Worm (Caenorhabditis elegans): Measurements from ENCODE around the gene R102.10.

R102.10 gene

DNA sequence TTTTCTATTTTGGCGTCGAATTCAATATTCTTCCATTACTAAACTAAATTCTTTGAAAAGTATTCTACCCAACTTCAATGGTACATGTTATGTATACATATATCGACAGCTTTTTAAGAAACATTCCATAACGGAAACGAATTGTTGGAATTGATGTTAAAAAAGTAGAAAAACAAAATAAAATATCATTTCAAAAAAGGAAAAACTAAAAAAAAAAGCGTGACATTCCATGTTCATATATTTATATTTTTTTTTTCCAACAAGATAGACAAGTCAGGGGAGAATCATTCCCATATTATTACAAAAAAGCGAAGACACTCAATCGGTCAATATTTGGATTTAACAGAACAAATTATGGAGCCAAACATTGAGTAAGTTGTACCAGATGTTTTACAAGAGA, at the start of gene R102.10:
Gene R102.10 (plus strand): TSS at position 301 of the 400 bp plus-strand sequence.
- TF ChIP-seq vab-15 (tag; optimal IDR thresholded peaks at IDR 0.05), result no peak
- TF ChIP-seq lin-15B (tag; optimal IDR thresholded peaks at IDR 0.05), result no peak
- TF ChIP-seq ets-5 (GFP tag; IDR thresholded peaks at IDR 0.05), result no peak
- no peak for TF ChIP-seq C34B4.2 (tag; optimal IDR thresholded peaks at IDR 0.05)
- TF ChIP-seq efl-1 (optimal IDR thresholded peaks at IDR 0.05), result no peak
- no peak for TF ChIP-seq efl-1 (GFP tag; optimal IDR thresholded peaks at IDR 0.05 in 1 of 2)
- no peak for TF ChIP-seq nhr-71 (tag; optimal IDR thresholded peaks at IDR 0.05)
- no peak for TF ChIP-seq unc-86 (tag; optimal IDR thresholded peaks at IDR 0.05)
- TF ChIP-seq lin-14 (GFP tag; optimal IDR thresholded peaks at IDR 0.05), result no peak
- TF ChIP-seq grh-1 (GFP tag; IDR thresholded peaks at IDR 0.05), result no peak
- no peak for TF ChIP-seq pag-3 (tag; optimal IDR thresholded peaks at IDR 0.05; ENCODE audit: borderline replicate concordance, insufficient read depth)
- TF ChIP-seq pax-3 (tag; optimal IDR thresholded peaks at IDR 0.05), result no peak
- no peak for TF ChIP-seq aly-2 (tag; optimal IDR thresholded peaks at IDR 0.05)
- no peak for TF ChIP-seq ces-1 (GFP tag; optimal IDR thresholded peaks at IDR 0.05)
- no peak for TF ChIP-seq nhr-20 (tag; optimal IDR thresholded peaks at IDR 0.05)
- TF ChIP-seq ztf-11 (tag; optimal IDR thresholded peaks at IDR 0.05), result no peak
- TF ChIP-seq dsc-1 (tag; optimal IDR thresholded peaks at IDR 0.05), result no peak
- TF ChIP-seq ceh-63 (GFP tag; optimal IDR thresholded peaks at IDR 0.05), result no peak
- TF ChIP-seq ceh-8 (GFP tag; optimal IDR thresholded peaks at IDR 0.05), result no peak
- TF ChIP-seq unc-98 (GFP tag; IDR thresholded peaks at IDR 0.05), result no peak
- TF ChIP-seq zip-4 (GFP tag; optimal IDR thresholded peaks at IDR 0.05), result no peak

- TF ChIP-seq nhr-11 (tag; optimal IDR thresholded peaks at IDR 0.05) (no peak), elt-2 (tag; optimal IDR thresholded peaks at IDR 0.05) (peak; percentile 45)
Measured at ce11 chrIV:10656770-10657323, 48.4 kb upstream of the R102.10 start, which contains the start of gene K08C7.1. Gene K08C7.1, plus strand, starts transcription at chrIV:10656812.

ce11 chrIV:10661072-10661471, 44.2 kb upstream of the R102.10 start:
- TF ChIP-seq nhr-20 (tag; optimal IDR thresholded peaks at IDR 0.05) (no peak), lin-14 (GFP tag; optimal IDR thresholded peaks at IDR 0.05) (no peak), rnt-1 (tag; optimal IDR thresholded peaks at IDR 0.05) (no peak), ama-1 (optimal IDR thresholded peaks at IDR 0.05) (no peak), aha-1 (tag; optimal IDR thresholded peaks at IDR 0.05) (no peak), skn-1 (tag; optimal IDR thresholded peaks at IDR 0.05) (no peak), irx-1 (tag; optimal IDR thresholded peaks at IDR 0.05) (no peak)

ce11 chrIV:10661760-10662159, 43.5 kb upstream of the R102.10 start, which contains the start of gene fmo-1:
Gene fmo-1, plus strand, starts transcription at chrIV:10661857.
- TF ChIP-seq elt-2 (tag; optimal IDR thresholded peaks at IDR 0.05) (peak; percentile 23), sptf-1 (tag; optimal IDR thresholded peaks at IDR 0.05) (no peak), unc-62 (GFP tag; optimal IDR thresholded peaks at IDR 0.05) (no peak)

- TF ChIP-seq dpl-1 (GFP tag; optimal IDR thresholded peaks at IDR 0.05) (no peak), aly-2 (tag; optimal IDR thresholded peaks at IDR 0.05) (no peak), blmp-1 (tag; optimal IDR thresholded peaks at IDR 0.05) (no peak), nhr-11 (tag; optimal IDR thresholded peaks at IDR 0.05) (no peak), nhr-71 (tag; optimal IDR thresholded peaks at IDR 0.05) (no peak), unc-86 (tag; optimal IDR thresholded peaks at IDR 0.05) (no peak), xbp-1 (tag; optimal IDR thresholded peaks at IDR 0.05) (no peak), ceh-82 (tag; optimal IDR thresholded peaks at IDR 0.05) (no peak), ceh-8 (GFP tag; optimal IDR thresholded peaks at IDR 0.05) (no peak), ama-1 (optimal IDR thresholded peaks at IDR 0.05) (no peak), ztf-11 (tag; optimal IDR thresholded peaks at IDR 0.05) (no peak), sptf-1 (tag; optimal IDR thresholded peaks at IDR 0.05) (no peak), sup-37 (GFP tag; optimal IDR thresholded peaks at IDR 0.05) (no peak), mab-9 (GFP tag; IDR thresholded peaks at IDR 0.05) (no peak), sox-4 (tag; optimal IDR thresholded peaks at IDR 0.05) (no peak), jun-1 (tag; optimal IDR thresholded peaks at IDR 0.05) (no peak), pax-3 (tag; optimal IDR thresholded peaks at IDR 0.05) (no peak), efl-3 (GFP tag; optimal IDR thresholded peaks at IDR 0.05) (no peak), lir-3 (tag; optimal IDR thresholded peaks at IDR 0.05; ENCODE audit: poor library complexity) (no peak)
Measured at ce11 chrIV:10664134-10664533, 41.1 kb upstream of the R102.10 start, which contains the start of gene K08C7.7. Gene K08C7.7, plus strand, starts transcription at chrIV:10664434.
